Worm (Caenorhabditis elegans): ENCODE measurements around the gene col-109.

col-109 gene

ce11 chrIV:1820153-1820552 is at the start of gene col-109:
TSS of gene col-109 (minus strand) at chrIV:1820253.
- no peak for TF ChIP-seq nhr-237 (tag; optimal IDR thresholded peaks at IDR 0.05)
- TF ChIP-seq nhr-25 (tag; optimal IDR thresholded peaks at IDR 0.05): peak; percentile 5

- TF ChIP-seq ceh-9 (tag; optimal IDR thresholded peaks at IDR 0.05) (no peak), ceh-82 (tag; optimal IDR thresholded peaks at IDR 0.05) (no peak), snpc-4 (tag; optimal IDR thresholded peaks at IDR 0.05) (no peak), pha-4 (tag; optimal IDR thresholded peaks at IDR 0.05) (no peak), daf-12 (tag; optimal IDR thresholded peaks at IDR 0.05) (no peak), aly-2 (tag; optimal IDR thresholded peaks at IDR 0.05) (no peak), jun-1 (tag; optimal IDR thresholded peaks at IDR 0.05) (no peak), eor-1 (tag; optimal IDR thresholded peaks at IDR 0.05) (no peak), R02D3.7 (tag; optimal IDR thresholded peaks at IDR 0.05) (no peak), lin-39 (tag; optimal IDR thresholded peaks at IDR 0.05) (no peak), tbx-2 (tag; optimal IDR thresholded peaks at IDR 0.05) (no peak), pqm-1 (tag; optimal IDR thresholded peaks at IDR 0.05) (no peak), elt-1 (tag; optimal IDR thresholded peaks at IDR 0.05) (peak; percentile 77), ceh-28 (tag; optimal IDR thresholded peaks at IDR 0.05) (no peak), nhr-25 (tag; optimal IDR thresholded peaks at IDR 0.05) (peak; percentile 33)
Measured at ce11 chrIV:1868981-1869380, 48.9 kb upstream of the col-109 start.

DNA sequence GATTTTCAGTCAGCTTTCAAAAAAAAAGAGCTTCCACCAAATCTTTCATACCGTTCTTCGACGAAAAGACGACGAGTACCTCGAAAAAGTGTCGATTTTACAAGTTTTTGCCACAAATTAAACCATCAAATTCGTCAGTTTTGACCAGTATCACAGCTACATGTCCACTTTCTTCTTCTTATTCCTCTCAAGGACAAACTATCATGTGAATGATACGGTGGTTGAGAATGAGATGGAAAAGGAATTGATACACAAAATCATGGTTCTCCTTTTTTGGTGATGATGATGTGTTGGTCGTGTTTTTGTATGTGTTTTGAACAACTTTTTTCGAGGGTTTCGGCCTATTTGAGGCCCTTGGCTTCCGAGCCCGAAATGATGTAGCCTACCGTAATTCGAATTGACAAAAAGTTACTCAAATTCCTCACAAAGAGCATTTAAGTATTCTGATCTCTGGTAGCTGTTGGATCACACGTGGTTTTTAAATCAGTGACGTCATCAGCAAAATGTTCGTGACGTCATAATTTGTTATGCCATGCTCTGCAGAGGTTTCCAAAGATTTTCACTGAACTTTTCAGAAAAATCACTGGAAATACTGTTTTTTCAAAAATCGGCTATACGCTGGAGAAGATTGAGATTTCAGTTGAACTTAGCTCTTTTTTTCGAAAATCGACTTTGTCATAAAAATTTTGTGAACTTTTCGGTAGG is 48.0 kb upstream of the col-109 start:
- TF ChIP-seq nfya-1 (tag; optimal IDR thresholded peaks at IDR 0.05; ENCODE audit: insufficient read depth) (no peak), pha-4 (tag; optimal IDR thresholded peaks at IDR 0.05) (no peak), nhr-25 (tag; optimal IDR thresholded peaks at IDR 0.05) (peak; percentile 59), R02D3.7 (tag; optimal IDR thresholded peaks at IDR 0.05) (no peak), nhr-76 (tag; optimal IDR thresholded peaks at IDR 0.05) (no peak)

- TF ChIP-seq pha-4 (tag; optimal IDR thresholded peaks at IDR 0.05) (no peak), pqm-1 (tag; optimal IDR thresholded peaks at IDR 0.05) (peak; percentile 3), lin-15B (tag; optimal IDR thresholded peaks at IDR 0.05) (no peak), nhr-12 (tag; optimal IDR thresholded peaks at IDR 0.05) (no peak), ztf-4 (tag; optimal IDR thresholded peaks at IDR 0.05) (no peak), aly-2 (tag; optimal IDR thresholded peaks at IDR 0.05) (no peak), mml-1 (tag; optimal IDR thresholded peaks at IDR 0.05) (peak; percentile 12), lsy-12 (tag; optimal IDR thresholded peaks at IDR 0.05) (peak; percentile 34), elt-2 (tag; optimal IDR thresholded peaks at IDR 0.05) (peak; percentile 31), nhr-67 (tag; optimal IDR thresholded peaks at IDR 0.05) (no peak), nhr-23 (tag; optimal IDR thresholded peaks at IDR 0.05) (no peak), ceh-16 (tag; optimal IDR thresholded peaks at IDR 0.05) (no peak)
Measured at ce11 chrIV:1866863-1867262, 46.8 kb upstream of the col-109 start.

DNA sequence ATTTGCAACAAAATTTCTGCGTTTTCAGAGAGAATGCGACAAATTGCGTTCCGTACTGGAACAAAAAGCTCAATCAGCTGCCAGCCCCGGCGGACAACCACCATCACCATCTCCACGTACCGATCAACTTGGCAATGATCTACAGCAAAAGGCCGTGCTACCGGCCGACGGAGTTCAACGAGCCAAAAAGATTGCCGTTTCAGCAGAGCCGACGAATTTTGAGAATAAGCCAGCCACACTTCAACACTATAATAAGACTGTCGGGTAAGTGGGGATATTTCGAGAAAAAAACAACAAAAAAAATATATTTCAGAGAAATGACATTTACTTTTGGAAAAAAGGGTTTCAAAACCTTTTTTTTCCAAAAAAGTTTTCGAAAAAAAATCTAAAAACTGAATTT is 42.6 kb upstream of the col-109 start:
- TF ChIP-seq nhr-11 (tag; optimal IDR thresholded peaks at IDR 0.05): no peak
- no peak for TF ChIP-seq R02D3.7 (tag; optimal IDR thresholded peaks at IDR 0.05)
- TF ChIP-seq nhr-28 (tag; optimal IDR thresholded peaks at IDR 0.05): no peak
- TF ChIP-seq sea-2 (GFP tag; optimal IDR thresholded peaks at IDR 0.05): no peak
- no peak for TF ChIP-seq snpc-4 (tag; optimal IDR thresholded peaks at IDR 0.05)
- TF ChIP-seq elt-3 (tag; optimal IDR thresholded peaks at IDR 0.05): no peak
- no peak for TF ChIP-seq nhr-77 (tag; optimal IDR thresholded peaks at IDR 0.05)
- no peak for TF ChIP-seq skn-1 (tag; optimal IDR thresholded peaks at IDR 0.05)
- no peak for TF ChIP-seq eor-1 (tag; optimal IDR thresholded peaks at IDR 0.05)
- no peak for TF ChIP-seq nhr-43 (tag; optimal IDR thresholded peaks at IDR 0.05; ENCODE audit: poor library complexity, severe bottlenecking)
- TF ChIP-seq ZK546.5 (tag; optimal IDR thresholded peaks at IDR 0.05): no peak
- no peak for TF ChIP-seq ceh-16 (tag; optimal IDR thresholded peaks at IDR 0.05)
- no peak for TF ChIP-seq nhr-23 (tag; optimal IDR thresholded peaks at IDR 0.05)
- TF ChIP-seq mdl-1 (tag; optimal IDR thresholded peaks at IDR 0.05): no peak
- no peak for TF ChIP-seq nfya-1 (tag; optimal IDR thresholded peaks at IDR 0.05; ENCODE audit: insufficient read depth)
- no peak for TF ChIP-seq daf-12 (tag; optimal IDR thresholded peaks at IDR 0.05)
- no peak for TF ChIP-seq mml-1 (tag; optimal IDR thresholded peaks at IDR 0.05)
- TF ChIP-seq egl-5 (tag; optimal IDR thresholded peaks at IDR 0.05): no peak
